Worm (Caenorhabditis elegans): ENCODE data around the gene W04G3.5.

W04G3.5 gene

DNA sequence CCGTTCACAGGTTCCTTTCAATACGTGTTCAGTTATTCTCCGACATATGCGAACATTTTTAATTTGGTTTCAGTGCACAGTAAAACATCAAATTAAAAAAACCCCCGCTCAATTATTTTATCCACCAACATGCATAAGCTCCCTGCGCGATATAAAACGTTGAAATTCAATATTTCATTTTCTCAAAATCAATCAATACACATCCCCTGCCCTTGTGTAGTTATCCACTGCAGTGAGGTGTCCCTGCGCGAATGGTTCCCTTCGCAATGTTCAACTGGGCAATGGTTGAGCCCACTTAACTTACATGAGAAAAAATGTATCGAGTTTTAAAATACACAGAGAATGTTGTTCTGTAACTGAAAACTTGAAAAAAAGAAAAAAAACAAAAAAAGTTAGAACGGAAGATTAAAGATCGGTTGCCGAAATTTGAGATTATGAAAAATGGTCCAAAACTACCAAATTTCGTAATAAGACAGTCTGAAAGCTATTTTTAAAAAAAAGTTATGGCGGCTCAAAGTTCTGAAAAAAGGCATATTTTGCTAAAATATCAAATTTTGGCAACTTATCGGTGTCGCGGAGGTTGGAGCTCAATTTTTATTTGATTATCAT is 20.6 kb downstream of the W04G3.5 start:
- TF ChIP-seq sdc-2 (tag; optimal IDR thresholded peaks at IDR 0.05), result peak; percentile 100
- peak; percentile 39 for TF ChIP-seq pag-3 (tag; optimal IDR thresholded peaks at IDR 0.05; ENCODE audit: borderline replicate concordance)
- TF ChIP-seq lim-6 (tag; optimal IDR thresholded peaks at IDR 0.05), result peak; percentile 85
- TF ChIP-seq pax-1 (tag; optimal IDR thresholded peaks at IDR 0.05), result peak; percentile 96
- TF ChIP-seq mec-3 (tag; optimal IDR thresholded peaks at IDR 0.05; ENCODE audit: borderline replicate concordance), result no peak
- peak; percentile 54 for TF ChIP-seq pat-9 (tag; optimal IDR thresholded peaks at IDR 0.05)
- TF ChIP-seq K09A11.1 (tag; optimal IDR thresholded peaks at IDR 0.05; ENCODE audit: insufficient read depth), result peak; percentile 84
- TF ChIP-seq eyg-1 (tag; optimal IDR thresholded peaks at IDR 0.05), result peak; percentile 35
- TF ChIP-seq pha-4 (tag; optimal IDR thresholded peaks at IDR 0.05), result peak; percentile 67
- TF ChIP-seq fkh-10 (GFP tag; optimal IDR thresholded peaks at IDR 0.05), result peak; percentile 91
- peak; percentile 26 for TF ChIP-seq ahr-1 (tag; optimal IDR thresholded peaks at IDR 0.05)
- TF ChIP-seq zip-5 (tag; optimal IDR thresholded peaks at IDR 0.05), result peak; percentile 36
- peak; percentile 98 for TF ChIP-seq ceh-30 (tag; optimal IDR thresholded peaks at IDR 0.05)
- TF ChIP-seq ceh-18 (tag; optimal IDR thresholded peaks at IDR 0.05), result peak; percentile 100
- peak; percentile 80 for TF ChIP-seq unc-3 (GFP tag; conservative IDR thresholded peaks at IDR 0.05)
- peak; percentile 89 for TF ChIP-seq unc-3 (tag; optimal IDR thresholded peaks at IDR 0.05)
- TF ChIP-seq ceh-19 (GFP tag; optimal IDR thresholded peaks at IDR 0.05), result peak; percentile 82
- TF ChIP-seq T23F11.4 (GFP tag; optimal IDR thresholded peaks at IDR 0.05), result peak; percentile 43
- peak; percentile 98 for TF ChIP-seq unc-42 (tag; optimal IDR thresholded peaks at IDR 0.05)
- peak; percentile 99 for TF ChIP-seq dve-1 (tag; optimal IDR thresholded peaks at IDR 0.05)
- TF ChIP-seq hlh-15 (tag; optimal IDR thresholded peaks at IDR 0.05), result peak; percentile 89
- TF ChIP-seq pha-2 (tag; optimal IDR thresholded peaks at IDR 0.05), result no peak
- TF ChIP-seq pros-1 (tag; optimal IDR thresholded peaks at IDR 0.05), result peak; percentile 98
- TF ChIP-seq hlh-6 (tag; optimal IDR thresholded peaks at IDR 0.05), result peak; percentile 87
- TF ChIP-seq ceh-9 (tag; optimal IDR thresholded peaks at IDR 0.05), result no peak
- peak; percentile 63 for TF ChIP-seq K02D7.2 (tag; optimal IDR thresholded peaks at IDR 0.05)
- peak; percentile 52 for TF ChIP-seq lin-11 (tag; optimal IDR thresholded peaks at IDR 0.05)
- peak; percentile 48 for TF ChIP-seq gmeb-2 (tag; optimal IDR thresholded peaks at IDR 0.05)
- peak; percentile 57 for TF ChIP-seq hlh-30 (tag; optimal IDR thresholded peaks at IDR 0.05; ENCODE audit: insufficient read depth)
- peak; percentile 100 for TF ChIP-seq ceh-48 (tag; optimal IDR thresholded peaks at IDR 0.05)
- TF ChIP-seq ref-2 (tag; optimal IDR thresholded peaks at IDR 0.05), result peak; percentile 98
- peak; percentile 88 for TF ChIP-seq madf-2 (tag; optimal IDR thresholded peaks at IDR 0.05)
- TF ChIP-seq C38D4.7 (GFP tag; optimal IDR thresholded peaks at IDR 0.05), result peak; percentile 19
- TF ChIP-seq tbx-2 (tag; optimal IDR thresholded peaks at IDR 0.05), result peak; percentile 97
- peak; percentile 74 for TF ChIP-seq ets-4 (tag; optimal IDR thresholded peaks at IDR 0.05)
- TF ChIP-seq pqm-1 (tag; optimal IDR thresholded peaks at IDR 0.05), result peak; percentile 97
- TF ChIP-seq nhr-232 (tag; optimal IDR thresholded peaks at IDR 0.05), result peak; percentile 38
- peak; percentile 94 for TF ChIP-seq ceh-22 (tag; optimal IDR thresholded peaks at IDR 0.05)
- peak; percentile 95 for TF ChIP-seq nhr-11 (tag; optimal IDR thresholded peaks at IDR 0.05)
- TF ChIP-seq npax-4 (tag; optimal IDR thresholded peaks at IDR 0.05), result peak; percentile 15
- peak; percentile 93 for TF ChIP-seq ceh-14 (tag; optimal IDR thresholded peaks at IDR 0.05)
- peak; percentile 78 for TF ChIP-seq tbx-7 (tag; optimal IDR thresholded peaks at IDR 0.05)
- TF ChIP-seq F13H6.1 (tag; optimal IDR thresholded peaks at IDR 0.05), result peak; percentile 88
- peak; percentile 67 for TF ChIP-seq Y22D7AL.16 (tag; optimal IDR thresholded peaks at IDR 0.05)
- peak; percentile 88 for TF ChIP-seq dmd-4 (tag; optimal IDR thresholded peaks at IDR 0.05; ENCODE audit: borderline replicate concordance)
- TF ChIP-seq C08G9.2 (tag; optimal IDR thresholded peaks at IDR 0.05), result peak; percentile 87
- peak; percentile 66 for TF ChIP-seq fkh-6 (tag; optimal IDR thresholded peaks at IDR 0.05)
- no peak for TF ChIP-seq odd-2 (tag; optimal IDR thresholded peaks at IDR 0.05)
- peak; percentile 95 for TF ChIP-seq ztf-16 (tag; optimal IDR thresholded peaks at IDR 0.05)
- no peak for TF ChIP-seq ama-1 (optimal IDR thresholded peaks at IDR 0.05)
- peak; percentile 95 for TF ChIP-seq unc-86 (tag; optimal IDR thresholded peaks at IDR 0.05)
- TF ChIP-seq hlh-13 (GFP tag; optimal IDR thresholded peaks at IDR 0.05), result peak; percentile 58
- TF ChIP-seq ceh-34 (tag; optimal IDR thresholded peaks at IDR 0.05), result peak; percentile 99

All from whole organism, late embryonic.